Fruit fly (Drosophila melanogaster) whole organism, embryonic: ENCODE results near the gene Pvf1.

Source experiments
- Aef1 ChIP-seq: fragments of 200-800 bp; sonication (Bioruptor generic); IDR thresholded peaks from 3 replicates; pipeline ENCODE4 v1.3.6; 2022; ENCODE audit warnings: missing biosample characterization, missing genetic modification characterization
- BEAF-32 ChIP-seq: fragments of 200-800 bp; sonication (Bioruptor generic); optimal IDR thresholded peaks from 3 replicates; lab custom pipeline; 2017; ENCODE audit warnings: missing biosample characterization, missing genetic modification characterization, mild to moderate bottlenecking, moderate library complexity, missing genetic modification reagents
- Bgb ChIP-seq: fragments of 200-800 bp; sonication (Bioruptor generic); IDR thresholded peaks from 2 replicates; pipeline ENCODE4 v1.3.6; 2022; ENCODE audit warnings: missing biosample characterization, missing genetic modification characterization; ENCODE audit not compliant: partially characterized antibody
- C15 ChIP-seq: fragments of 200-800 bp; sonication (Bioruptor generic); IDR thresholded peaks from 3 replicates; pipeline ENCODE4 v1.3.6; 2022; ENCODE audit warnings: missing biosample characterization, missing genetic modification characterization
- CG10431 ChIP-seq: fragments of 200-800 bp; sonication (Bioruptor generic); optimal IDR thresholded peaks from 3 replicates; lab custom pipeline; 2018; ENCODE audit warnings: missing biosample characterization, mild to moderate bottlenecking, missing genetic modification characterization
- CG10565 ChIP-seq: fragments of 200-800 bp; sonication (Bioruptor generic); optimal IDR thresholded peaks from 3 replicates; lab custom pipeline; 2016; ENCODE audit warnings: missing biosample characterization, mild to moderate bottlenecking, missing genetic modification characterization
- CG11504 ChIP-seq: fragments of 200-800 bp; sonication (Bioruptor generic); optimal IDR thresholded peaks from 3 replicates; lab custom pipeline; 2019; ENCODE audit warnings: missing biosample characterization, mild to moderate bottlenecking, missing genetic modification characterization, moderate library complexity
- CG11695 ChIP-seq: fragments of 200-800 bp; sonication (Bioruptor generic); IDR thresholded peaks from 3 replicates; pipeline ENCODE4 v1.3.6; 2022; ENCODE audit warnings: missing biosample characterization, missing genetic modification characterization
- CG13296 ChIP-seq: fragments of 200-800 bp; sonication (Bioruptor generic); optimal IDR thresholded peaks from 3 replicates; lab custom pipeline; 2018; ENCODE audit warnings: missing biosample characterization, mild to moderate bottlenecking, missing genetic modification characterization
- CkIIα-i1 ChIP-seq: fragments of 200-800 bp; sonication (Bioruptor generic); IDR thresholded peaks from 2 replicates; pipeline ENCODE4 v1.3.6; 2022; ENCODE audit warnings: missing biosample characterization, missing genetic modification characterization
- Dad ChIP-seq: fragments of 200-800 bp; sonication (Bioruptor generic); optimal IDR thresholded peaks from 3 replicates; lab custom pipeline; 2016; ENCODE audit warnings: missing biosample characterization, missing genetic modification characterization
- Dek ChIP-seq: fragments of 200-800 bp; sonication (Bioruptor generic); optimal IDR thresholded peaks from 3 replicates; lab custom pipeline; 2019; ENCODE audit warnings: missing biosample characterization, mild to moderate bottlenecking, missing genetic modification characterization, moderate library complexity
- Dip3 ChIP-seq: fragments of 200-800 bp; sonication (Bioruptor generic); optimal IDR thresholded peaks from 3 replicates; lab custom pipeline; 2016; ENCODE audit warnings: missing biosample characterization, missing genetic modification characterization
- Dp ChIP-seq: fragments of 200-800 bp; sonication (Bioruptor generic); optimal IDR thresholded peaks from 2 replicates; lab custom pipeline; 2018; ENCODE audit warnings: missing biosample characterization, mild to moderate bottlenecking, missing genetic modification characterization, moderate library complexity
- Dref ChIP-seq: fragments of 200-800 bp; sonication (Bioruptor generic); IDR thresholded peaks from 2 replicates; pipeline ENCODE4 v1.3.6; 2022; ENCODE audit warnings: missing biosample characterization, missing genetic modification characterization
- Ets65A ChIP-seq: fragments of 200-800 bp; sonication (Bioruptor generic); peaks from one replicate; lab custom pipeline; 2016; ENCODE audit warnings: missing biosample characterization, missing genetic modification characterization
- H15 ChIP-seq: fragments of 200-800 bp; sonication (Bioruptor generic); IDR thresholded peaks from 3 replicates; pipeline ENCODE4 v1.3.6; 2022; ENCODE audit warnings: missing biosample characterization, missing genetic modification characterization
- Hmr ChIP-seq: fragments of 200-800 bp; sonication (Bioruptor generic); optimal IDR thresholded peaks from 3 replicates; lab custom pipeline; 2017; ENCODE audit warnings: mild to moderate bottlenecking, missing biosample characterization, missing genetic modification reagents, missing genetic modification characterization
- Lhr ChIP-seq: fragments of 200-800 bp; sonication (Bioruptor generic); optimal IDR thresholded peaks from 3 replicates; lab custom pipeline; 2017; ENCODE audit warnings: mild to moderate bottlenecking, missing biosample characterization, missing genetic modification reagents, missing genetic modification characterization
- MBD-R2 ChIP-seq: fragments of 200-800 bp; sonication (Bioruptor generic); IDR thresholded peaks from 2 replicates; pipeline ENCODE4 v1.3.6; 2022; ENCODE audit warnings: missing biosample characterization, missing genetic modification characterization
- Poxn ChIP-seq: fragments of 200-800 bp; sonication (Bioruptor generic); IDR thresholded peaks from 2 replicates; pipeline ENCODE4 v1.3.6; 2022; ENCODE audit warnings: missing biosample characterization, missing genetic modification characterization
- Spps ChIP-seq: fragments of 200-800 bp; sonication (Bioruptor generic); optimal IDR thresholded peaks from 2 replicates; lab custom pipeline; 2018; ENCODE audit warnings: missing biosample characterization, mild to moderate bottlenecking, missing genetic modification characterization
- abd-A ChIP-seq: fragments of 200-800 bp; sonication (Bioruptor generic); optimal IDR thresholded peaks from 3 replicates; lab custom pipeline; 2019; ENCODE audit warnings: missing biosample characterization, mild to moderate bottlenecking, missing genetic modification characterization, moderate library complexity
- amos ChIP-seq: fragments of 200-800 bp; sonication (Bioruptor generic); IDR thresholded peaks from 2 replicates; pipeline ENCODE4 v1.3.6; 2022; ENCODE audit warnings: missing biosample characterization, missing genetic modification characterization; ENCODE audit not compliant: partially characterized antibody
- bbx ChIP-seq: fragments of 200-800 bp; sonication (Bioruptor generic); IDR thresholded peaks from 2 replicates; pipeline ENCODE4 v1.3.6; 2022; ENCODE audit warnings: missing biosample characterization, missing genetic modification characterization; ENCODE audit not compliant: partially characterized antibody
- br ChIP-seq: fragments of >200 bp; optimal IDR thresholded peaks from 2 replicates; lab custom pipeline; 2017
- cato ChIP-seq: fragments of 200-800 bp; sonication (Bioruptor generic); optimal IDR thresholded peaks from 2 replicates; lab custom pipeline; 2016; ENCODE audit warnings: missing biosample characterization, missing genetic modification characterization, borderline replicate concordance
- cg ChIP-seq: fragments of 200-800 bp; sonication (Bioruptor generic); optimal IDR thresholded peaks from 3 replicates; lab custom pipeline; 2019; ENCODE audit warnings: missing biosample characterization, mild to moderate bottlenecking, missing genetic modification characterization, moderate library complexity
- chinmo ChIP-seq: fragments of 200-800 bp; sonication (Bioruptor generic); IDR thresholded peaks from 4 replicates; pipeline ENCODE4 v1.3.6; 2022; ENCODE audit warnings: missing biosample characterization, missing genetic modification characterization; ENCODE audit not compliant: partially characterized antibody
- crc ChIP-seq: fragments of 200-800 bp; sonication (Bioruptor generic); optimal IDR thresholded peaks from 2 replicates; lab custom pipeline; 2016; ENCODE audit warnings: missing biosample characterization, missing genetic modification characterization
- croc ChIP-seq: fragments of 200-800 bp; sonication (Bioruptor generic); conservative IDR thresholded peaks from 3 replicates; pipeline ENCODE4 v1.3.6; 2022; ENCODE audit warnings: missing biosample characterization, missing genetic modification characterization
- dpn ChIP-seq, 2 experiments: fragments of 200-800 bp; sonication (Bioruptor generic); optimal IDR thresholded peaks; 3 replicates each; lab custom pipeline; 2016; ENCODE audit warnings: missing biosample characterization in 2 of 2, missing genetic modification characterization in 2 of 2
- exex ChIP-seq: fragments of 200-800 bp; sonication (Bioruptor generic); optimal IDR thresholded peaks from 4 replicates; lab custom pipeline; 2018; ENCODE audit warnings: missing biosample characterization, mild to moderate bottlenecking, missing genetic modification characterization, moderate library complexity
- eyg ChIP-seq: fragments of 200-800 bp; sonication (Bioruptor generic); optimal IDR thresholded peaks from 3 replicates; lab custom pipeline; 2016; ENCODE audit warnings: missing biosample characterization, missing genetic modification characterization
- fru ChIP-seq: fragments of >200 bp; optimal IDR thresholded peaks from 2 replicates; lab custom pipeline; 2017
- grn ChIP-seq: fragments of 200-800 bp; sonication (Bioruptor generic); optimal IDR thresholded peaks from 3 replicates; lab custom pipeline; 2017; ENCODE audit warnings: missing biosample characterization, missing genetic modification characterization
- kah ChIP-seq: fragments of 200-800 bp; sonication (Bioruptor generic); optimal IDR thresholded peaks from 2 replicates; lab custom pipeline; 2018; ENCODE audit warnings: missing biosample characterization, mild to moderate bottlenecking, missing genetic modification characterization
- lov ChIP-seq, 2 experiments: fragments of 200-800 bp in 1 of 2; fragments of >200 bp in 1 of 2; sonication (Bioruptor generic) in 1 of 2; IDR thresholded peaks in 1 of 2; optimal IDR thresholded peaks in 1 of 2; 2 replicates in 1 of 2; 3 replicates in 1 of 2; pipeline versions ENCODE4 v1.3.6 to Lab custom; 2017 to 2022; ENCODE audit warnings: missing biosample characterization in 1 of 2, missing genetic modification characterization in 1 of 2
- mld ChIP-seq: fragments of 200-800 bp; sonication (Bioruptor generic); IDR thresholded peaks from 3 replicates; pipeline ENCODE4 v1.3.6; 2022; ENCODE audit warnings: missing biosample characterization, missing genetic modification characterization; ENCODE audit not compliant: partially characterized antibody
- nom ChIP-seq: fragments of 200-800 bp; sonication (Bioruptor generic); optimal IDR thresholded peaks from 2 replicates; lab custom pipeline; 2017; ENCODE audit warnings: missing biosample characterization, missing genetic modification characterization, mild to moderate bottlenecking, moderate library complexity, missing genetic modification reagents
- pita ChIP-seq: fragments of 200-800 bp; sonication (Bioruptor generic); optimal IDR thresholded peaks from 2 replicates; lab custom pipeline; 2017; ENCODE audit warnings: missing biosample characterization, mild to moderate bottlenecking, missing genetic modification characterization
- scrt ChIP-seq: fragments of 200-800 bp; sonication (Bioruptor generic); optimal IDR thresholded peaks from 2 replicates; lab custom pipeline; 2018; ENCODE audit warnings: missing biosample characterization, mild to moderate bottlenecking, missing genetic modification characterization, moderate library complexity
- sima ChIP-seq: fragments of 200-800 bp; sonication (Bioruptor generic); optimal IDR thresholded peaks from 2 replicates; lab custom pipeline; 2016; ENCODE audit warnings: missing biosample characterization, missing genetic modification characterization
- stwl ChIP-seq: fragments of 200-800 bp; sonication (Bioruptor generic); optimal IDR thresholded peaks from 3 replicates; lab custom pipeline; 2018; ENCODE audit warnings: missing biosample characterization, mild to moderate bottlenecking, missing genetic modification characterization, moderate library complexity
- sug ChIP-seq: fragments of 200-800 bp; optimal IDR thresholded peaks from 2 replicates; lab custom pipeline; 2019; ENCODE audit warnings: missing biosample characterization, mild to moderate bottlenecking, missing genetic modification characterization, moderate library complexity
- toy ChIP-seq: fragments of 200-800 bp; sonication (Bioruptor generic); IDR thresholded peaks from 2 replicates; pipeline ENCODE4 v1.3.6; 2022; ENCODE audit warnings: missing biosample characterization, missing genetic modification characterization
- yki ChIP-seq: fragments of >200 bp; optimal IDR thresholded peaks from 3 replicates; lab custom pipeline; 2018
- zen ChIP-seq: fragments of 200-800 bp; sonication (Bioruptor generic); optimal IDR thresholded peaks from 3 replicates; lab custom pipeline; 2018; ENCODE audit warnings: missing biosample characterization, mild to moderate bottlenecking, missing genetic modification characterization, moderate library complexity

Gene Pvf1

DNA sequence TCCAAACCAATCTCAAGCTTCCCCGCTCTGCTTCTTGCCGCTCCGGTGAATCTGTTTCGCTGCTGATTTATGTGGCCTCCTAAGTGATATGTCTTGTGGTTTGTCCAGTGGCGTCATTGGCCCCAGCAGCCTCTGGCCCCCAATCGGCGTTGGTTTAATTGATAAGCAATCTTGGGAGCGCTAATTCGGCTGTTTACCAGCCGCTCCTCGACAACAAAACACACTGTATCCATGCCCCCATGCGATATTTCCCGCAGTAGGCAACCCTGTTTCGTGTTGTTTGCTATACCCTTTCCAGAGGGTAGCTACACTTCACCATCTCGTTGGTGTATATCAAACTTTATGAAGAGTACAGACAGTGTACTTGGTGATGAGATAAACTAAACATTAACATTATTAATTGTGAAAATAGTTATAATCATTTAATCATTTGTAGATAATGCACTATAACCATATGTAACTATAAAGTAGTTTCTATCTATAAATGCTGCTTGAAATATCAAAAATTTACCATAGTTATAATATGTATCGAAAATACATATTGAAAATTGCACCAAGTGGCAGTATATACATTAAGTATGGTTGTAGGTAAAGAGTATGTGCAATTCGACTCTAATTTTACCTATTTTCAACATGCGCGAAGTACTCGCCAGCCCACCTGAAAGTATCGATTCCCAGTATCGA is 16.0 kb downstream of the Pvf1 start, which contains the start of gene shop (continued):
- TF ChIP-seq croc (GFP tag; lab: Robert Waterston, UW) (peak; percentile 50; the same call in 2 of the 3 replicates), yki (lab: Kevin White, UChicago) (no peak), H15 (GFP tag; lab: Robert Waterston, UW) (peak; percentile 47; the same call in 1 of the 3 replicates), CG10431 (peak; percentile 36), stwl (tag; lab: Kevin White, UChicago) (no peak), Dip3 (GFP tag; lab: Kevin White, UChicago) (peak; percentile 73), C15 (GFP tag; lab: Robert Waterston, UW) (no peak), Dp (GFP tag; lab: Kevin White, UChicago) (no peak), Dek (tag; lab: Kevin White, UChicago) (peak; percentile 86), pita (GFP tag; lab: Kevin White, UChicago) (no peak)

DNA sequence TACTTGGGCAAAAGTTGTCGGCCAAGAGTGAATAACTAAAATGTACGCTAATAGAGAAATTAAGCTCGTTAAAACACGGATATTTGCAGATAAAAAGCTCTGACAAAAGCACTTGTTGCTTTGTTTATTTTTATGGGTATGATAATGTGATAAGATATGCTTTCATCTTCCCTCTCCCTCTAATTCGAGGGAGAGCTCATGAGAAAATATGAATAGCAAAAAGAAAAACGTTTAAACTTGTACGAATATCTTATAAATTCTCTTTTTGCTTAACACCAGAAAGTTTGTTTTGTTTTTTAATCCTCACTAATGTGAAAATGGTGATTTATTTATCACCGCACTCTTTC is 16.5 kb downstream of the Pvf1 start:
- TF ChIP-seq sima (GFP tag; lab: Kevin White, UChicago) (no peak), Bgb (GFP tag; lab: Robert Waterston, UW) (peak; percentile 26; the same call in 1 of the 2 replicates), CG11695 (GFP tag; lab: Robert Waterston, UW) (no peak), CG11504 (tag; lab: Kevin White, UChicago) (no peak), Dref (GFP tag; lab: Robert Waterston, UW) (peak; percentile 57; the same call in 1 of the 2 replicates), cg (GFP tag; lab: Kevin White, UChicago) (no peak), mld (GFP tag; lab: Robert Waterston, UW) (no peak), kah (peak; percentile 58), grn (GFP tag; lab: Kevin White, UChicago) (peak; percentile 7), chinmo (0 out of 4 replicates have a peak, but pooled peaks have one; percentile 12), br (lab: Kevin White, UChicago) (no peak), crc (GFP tag; lab: Kevin White, UChicago) (no peak), scrt (GFP tag; lab: Kevin White, UChicago) (peak; percentile 69), exex (tag; lab: Kevin White, UChicago) (peak; percentile 50), Aef1 (GFP tag; lab: Robert Waterston, UW) (no peak), abd-A (tag; lab: Kevin White, UChicago) (peak; percentile 83), bbx (peak; percentile 18; the same call in 1 of the 2 replicates), amos (GFP tag; lab: Robert Waterston, UW) (peak; percentile 43; the same call in 1 of the 2 replicates), dpn (GFP tag; optimal IDR thresholded peaks at IDR 0.05; lab: Kevin White, UChicago) (no peak)

DNA sequence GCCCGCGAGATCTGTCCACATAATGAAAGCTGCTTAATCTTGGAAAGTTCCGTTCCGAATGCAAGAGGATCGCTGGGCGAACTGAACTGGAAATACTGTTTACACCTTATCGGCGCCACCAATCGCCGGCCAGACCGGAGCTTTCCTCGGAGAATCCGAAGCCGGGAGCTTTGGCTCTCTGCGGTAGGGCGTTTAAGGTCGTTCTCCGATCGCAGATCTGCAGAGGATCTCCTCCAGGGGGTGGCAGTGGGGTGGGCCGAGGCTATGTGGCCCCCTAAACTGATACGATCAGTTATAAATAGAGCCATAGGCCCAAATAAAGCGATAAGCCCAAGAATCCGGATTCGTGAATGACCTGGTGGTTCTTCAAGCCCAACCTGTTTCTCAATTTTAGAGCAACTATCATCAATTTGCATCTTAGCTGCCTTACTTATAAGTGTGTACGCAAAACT is 24.9 kb downstream of the Pvf1 start, which contains the start of gene CG7322:
Gene CG7322, minus strand, starts transcription at position 402 of the 452 bp plus-strand sequence.
- TF ChIP-seq CG13296 (GFP tag; lab: Kevin White, UChicago) (no peak), eyg (no peak), Lhr (GFP tag; lab: Kevin White, UChicago) (no peak), Dek (tag; lab: Kevin White, UChicago) (no peak), Poxn (no peak), lov (optimal IDR thresholded peaks at IDR 0.05; lab: Kevin White, UChicago) (no peak), lov (GFP tag; IDR thresholded peaks at IDR 0.05; lab: Robert Waterston, UW) (no peak), zen (tag; lab: Kevin White, UChicago) (no peak), CkIIα-i1 (GFP tag; lab: Robert Waterston, UW) (no peak), fru (lab: Kevin White, UChicago) (no peak), Dad (GFP tag; lab: Kevin White, UChicago) (no peak), MBD-R2 (GFP tag; lab: Robert Waterston, UW) (no peak), BEAF-32 (no peak), sug (tag; lab: Kevin White, UChicago) (peak; percentile 98), toy (GFP tag; lab: Robert Waterston, UW) (no peak), nom (peak; percentile 32), CG10565 (GFP tag; lab: Kevin White, UChicago) (no peak), Spps (tag; lab: Kevin White, UChicago) (no peak), cato (GFP tag; lab: Kevin White, UChicago) (no peak), Ets65A (GFP tag; lab: Kevin White, UChicago) (peak; percentile 12), Hmr (GFP tag; lab: Kevin White, UChicago) (no peak)
